Worm (Caenorhabditis elegans): ENCODE data around the gene gur-4.

The gur-4 gene

DNA sequence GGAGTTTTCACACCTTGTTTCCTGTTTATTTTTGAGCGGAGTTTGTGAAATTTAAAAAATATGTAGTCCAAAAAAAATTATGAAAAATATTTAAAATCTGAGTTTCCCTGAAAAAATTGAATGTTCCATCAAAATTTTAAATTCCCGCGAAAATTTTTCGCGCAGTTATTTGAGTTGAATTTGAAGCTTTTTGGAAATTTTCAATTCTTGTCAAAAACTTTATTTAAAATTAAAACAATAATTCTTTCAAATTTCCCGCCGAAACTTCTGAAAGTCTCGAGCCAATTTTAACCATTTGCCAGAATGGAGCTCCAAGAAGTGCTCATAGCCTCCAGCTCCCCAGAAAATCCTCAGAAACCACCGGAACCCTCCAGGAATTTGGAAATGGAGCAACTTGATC lies at the start of gene gur-4:
TSS of gene gur-4 (plus strand) at position 301 of the 400 bp plus-strand sequence.
- TF ChIP-seq dao-5 (tag; optimal IDR thresholded peaks at IDR 0.05): no peak
- no peak for TF ChIP-seq W03F9.2 (tag; optimal IDR thresholded peaks at IDR 0.05)
- TF ChIP-seq him-1 (tag; optimal IDR thresholded peaks at IDR 0.05): no peak

DNA sequence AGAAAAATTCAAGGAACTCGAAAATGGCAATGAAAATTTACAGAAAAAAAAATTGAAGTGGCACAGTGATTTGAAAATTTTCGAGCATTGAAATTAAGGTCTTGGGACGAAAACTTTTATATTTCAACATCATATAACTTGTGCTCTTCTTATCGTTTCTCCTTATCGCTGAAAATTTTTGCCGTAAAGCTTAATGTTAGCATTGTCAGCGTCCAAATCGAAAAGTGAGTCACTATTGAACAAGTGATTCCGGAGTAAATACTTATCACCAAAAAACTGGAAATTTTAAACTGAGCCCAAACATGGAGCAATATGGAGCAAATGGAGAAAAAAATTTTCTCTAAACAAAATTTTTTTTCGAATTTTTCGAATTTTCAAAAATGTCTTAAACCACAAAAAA lies 48.9 kb upstream of the gur-4 start:
- TF ChIP-seq dao-5 (tag; optimal IDR thresholded peaks at IDR 0.05) (no peak), him-1 (tag; optimal IDR thresholded peaks at IDR 0.05) (no peak), W03F9.2 (tag; optimal IDR thresholded peaks at IDR 0.05) (no peak)

ce11 chrII:14059767-14060166 lies 44.8 kb upstream of the gur-4 start, which contains the start of gene rpb-11:
TSS of gene rpb-11 (plus strand) at chrII:14060085.
- TF ChIP-seq him-1 (tag; optimal IDR thresholded peaks at IDR 0.05) (peak; percentile 39), dao-5 (tag; optimal IDR thresholded peaks at IDR 0.05) (no peak), W03F9.2 (tag; optimal IDR thresholded peaks at IDR 0.05) (peak; percentile 93)

DNA sequence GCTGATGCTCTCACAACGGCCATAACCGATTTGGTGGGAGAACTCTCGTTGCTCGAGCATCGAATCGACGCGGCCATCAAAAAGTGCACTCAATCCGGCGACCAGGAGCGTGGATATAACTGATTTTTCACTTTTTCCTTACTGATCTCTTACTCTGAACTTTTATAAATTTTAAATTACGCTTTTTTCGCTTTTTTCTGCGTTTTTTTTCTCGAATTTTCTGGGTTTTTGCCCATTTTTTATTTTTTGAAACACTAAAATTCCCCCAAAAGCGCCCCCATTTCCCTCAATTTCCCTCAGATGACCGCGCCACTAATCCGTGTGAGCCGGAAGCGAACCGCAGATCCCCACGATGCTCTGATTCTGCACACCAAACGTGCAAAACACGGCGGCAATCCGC lies 44.1 kb upstream of the gur-4 start, which contains the start of gene W01G7.4:
TSS of gene W01G7.4 (plus strand) at position 301 of the 400 bp plus-strand sequence.
- TF ChIP-seq dao-5 (tag; optimal IDR thresholded peaks at IDR 0.05): no peak
- no peak for TF ChIP-seq him-1 (tag; optimal IDR thresholded peaks at IDR 0.05)
- no peak for TF ChIP-seq W03F9.2 (tag; optimal IDR thresholded peaks at IDR 0.05)

DNA sequence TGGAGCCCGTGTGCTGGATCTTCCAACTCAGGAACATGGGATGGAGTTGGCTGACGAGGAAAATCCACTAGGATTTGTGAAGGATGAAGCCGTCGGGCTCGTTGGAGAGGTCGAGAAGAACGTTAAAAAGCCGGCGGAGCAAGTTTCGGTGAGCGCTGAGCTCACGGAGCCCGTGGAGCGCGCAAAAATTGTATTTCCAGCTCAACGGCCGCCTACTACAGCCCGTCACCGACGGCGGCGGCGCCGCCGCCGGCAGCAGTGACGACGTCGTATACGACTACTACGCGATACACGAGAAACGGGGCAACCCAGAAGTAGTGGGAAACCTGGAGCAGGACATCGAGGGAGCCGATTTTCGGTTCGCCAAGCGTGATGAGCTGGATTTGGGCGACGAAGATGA lies 43.7 kb upstream of the gur-4 start:
- no peak for TF ChIP-seq W03F9.2 (tag; optimal IDR thresholded peaks at IDR 0.05)
- TF ChIP-seq dao-5 (tag; optimal IDR thresholded peaks at IDR 0.05): no peak
- no peak for TF ChIP-seq him-1 (tag; optimal IDR thresholded peaks at IDR 0.05)

DNA sequence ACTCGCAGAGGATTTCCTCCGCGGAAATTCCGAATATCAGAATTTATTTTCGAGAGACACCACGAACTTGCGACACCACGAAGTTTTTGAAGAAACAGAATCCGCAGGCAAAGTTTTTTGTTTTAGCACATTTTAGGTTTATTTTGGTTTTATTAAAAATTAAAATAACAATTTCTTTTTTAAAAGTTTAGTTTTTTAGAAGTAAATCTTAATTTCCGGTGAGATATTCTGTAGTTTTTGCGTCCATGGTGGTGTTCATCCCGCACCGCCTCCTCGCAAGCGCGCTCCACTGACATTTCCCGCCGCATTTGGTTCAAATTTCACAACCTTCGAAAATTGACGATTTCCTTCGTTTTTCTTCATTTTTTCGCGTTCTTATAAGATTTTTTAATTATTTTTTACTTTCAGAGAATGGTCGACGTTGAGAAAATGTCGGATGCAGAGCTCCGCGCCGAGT lies 41.5 kb upstream of the gur-4 start, which contains the start of gene lem-2:
TSS of gene lem-2 (plus strand) at position 407 of the 457 bp plus-strand sequence.
- TF ChIP-seq dao-5 (tag; optimal IDR thresholded peaks at IDR 0.05) (no peak), him-1 (tag; optimal IDR thresholded peaks at IDR 0.05) (peak; percentile 25), W03F9.2 (tag; optimal IDR thresholded peaks at IDR 0.05) (peak; percentile 73)

DNA sequence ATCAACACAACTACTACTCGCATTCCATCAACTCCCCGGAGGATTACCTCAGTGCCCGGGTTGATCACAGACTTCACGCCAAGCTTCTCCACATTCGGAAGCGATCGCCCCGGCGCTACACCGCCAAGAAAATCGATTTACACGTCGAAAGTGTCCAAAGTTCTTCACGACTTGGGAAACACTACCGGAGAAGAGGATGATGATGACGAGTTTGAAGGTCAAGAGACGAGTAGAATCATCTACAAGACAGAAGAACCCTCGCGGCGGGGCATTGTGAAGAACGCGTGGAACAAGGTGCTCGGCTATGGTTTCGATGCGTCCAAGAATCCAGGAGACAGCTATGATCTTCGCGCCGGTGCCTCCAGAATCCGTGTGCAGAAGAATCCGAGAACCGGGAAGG lies 40.5 kb upstream of the gur-4 start:
- TF ChIP-seq W03F9.2 (tag; optimal IDR thresholded peaks at IDR 0.05): no peak
- no peak for TF ChIP-seq dao-5 (tag; optimal IDR thresholded peaks at IDR 0.05)
- no peak for TF ChIP-seq him-1 (tag; optimal IDR thresholded peaks at IDR 0.05)

DNA sequence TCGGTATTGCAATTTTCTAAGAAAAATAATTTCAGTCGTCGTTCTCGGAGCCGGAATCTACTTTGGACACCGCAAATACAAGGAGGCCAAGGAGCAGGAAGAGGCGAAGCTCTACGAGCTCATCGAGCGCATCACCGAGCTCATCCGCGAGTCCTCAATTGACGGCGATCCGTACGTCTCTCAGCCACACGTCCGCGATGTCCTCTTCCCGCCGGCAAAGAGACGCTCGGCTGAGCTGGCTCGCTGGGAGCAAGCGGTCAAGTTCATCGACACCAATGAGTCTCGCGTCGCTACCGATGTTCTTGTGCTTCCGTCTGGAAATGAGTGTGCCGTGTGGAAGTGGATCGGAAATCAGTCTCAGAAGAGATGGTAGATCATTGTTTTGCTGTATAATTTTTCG lies 39.1 kb upstream of the gur-4 start:
- TF ChIP-seq dao-5 (tag; optimal IDR thresholded peaks at IDR 0.05): no peak
- TF ChIP-seq W03F9.2 (tag; optimal IDR thresholded peaks at IDR 0.05): no peak
- no peak for TF ChIP-seq him-1 (tag; optimal IDR thresholded peaks at IDR 0.05)

ce11 chrII:14068607-14069006 lies 36.0 kb upstream of the gur-4 start, which contains the start of gene xrn-1:
TSS of gene xrn-1 (plus strand) at chrII:14068907.
- TF ChIP-seq dao-5 (tag; optimal IDR thresholded peaks at IDR 0.05) (no peak), him-1 (tag; optimal IDR thresholded peaks at IDR 0.05) (no peak), W03F9.2 (tag; optimal IDR thresholded peaks at IDR 0.05) (no peak)

DNA sequence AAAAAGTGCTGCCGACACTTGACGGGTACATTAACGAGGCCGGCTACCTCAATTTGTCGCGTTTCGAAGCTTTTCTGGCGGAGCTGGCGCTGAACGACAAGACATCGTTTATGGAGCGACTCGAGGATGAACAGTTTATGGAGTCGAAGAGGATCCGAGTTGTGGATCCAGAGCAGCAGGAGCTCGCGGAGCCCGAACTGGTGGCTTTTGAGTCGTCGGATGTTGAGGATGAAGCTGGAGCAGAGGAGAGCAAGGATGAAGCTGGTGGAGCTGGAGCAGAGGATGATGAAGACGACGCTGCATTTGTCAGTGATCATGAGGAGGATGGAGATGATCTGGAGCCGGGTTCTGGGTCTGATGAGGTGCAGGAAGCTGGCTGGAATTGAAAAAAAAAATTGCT lies 29.7 kb upstream of the gur-4 start:
- no peak for TF ChIP-seq him-1 (tag; optimal IDR thresholded peaks at IDR 0.05)
- no peak for TF ChIP-seq dao-5 (tag; optimal IDR thresholded peaks at IDR 0.05)
- TF ChIP-seq W03F9.2 (tag; optimal IDR thresholded peaks at IDR 0.05): no peak

ce11 chrII:14077823-14078222 lies 26.7 kb upstream of the gur-4 start:
- TF ChIP-seq him-1 (tag; optimal IDR thresholded peaks at IDR 0.05) (no peak), W03F9.2 (tag; optimal IDR thresholded peaks at IDR 0.05) (no peak), dao-5 (tag; optimal IDR thresholded peaks at IDR 0.05) (no peak)

ce11 chrII:14086931-14087330 lies 17.6 kb upstream of the gur-4 start:
- TF ChIP-seq dao-5 (tag; optimal IDR thresholded peaks at IDR 0.05) (no peak), him-1 (tag; optimal IDR thresholded peaks at IDR 0.05) (no peak), W03F9.2 (tag; optimal IDR thresholded peaks at IDR 0.05) (no peak)

- TF ChIP-seq him-1 (tag; optimal IDR thresholded peaks at IDR 0.05) (no peak), W03F9.2 (tag; optimal IDR thresholded peaks at IDR 0.05) (no peak), dao-5 (tag; optimal IDR thresholded peaks at IDR 0.05) (no peak)
These were observed 14.7 kb upstream of the gur-4 start for ce11 chrII:14089796-14090372.

DNA sequence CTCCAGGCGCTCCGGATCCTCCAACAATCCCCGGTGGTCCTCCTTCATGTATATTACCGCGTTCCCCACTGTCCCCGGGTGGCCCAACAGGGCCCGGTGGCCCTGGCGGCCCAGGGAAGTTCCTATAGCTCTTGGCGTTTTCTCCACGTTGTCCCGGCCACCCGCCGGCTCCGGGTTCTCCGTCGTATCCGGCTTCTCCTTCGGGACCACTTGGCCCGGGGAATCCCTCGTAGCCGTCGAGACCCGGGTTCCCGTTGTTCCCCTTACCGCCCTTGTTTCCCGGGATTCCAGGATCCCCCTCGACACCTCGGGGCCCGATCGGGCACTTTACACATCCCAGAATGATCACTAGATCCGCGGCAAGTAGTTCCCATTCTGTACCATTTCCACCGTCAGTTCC lies 13.4 kb upstream of the gur-4 start:
- TF ChIP-seq him-1 (tag; optimal IDR thresholded peaks at IDR 0.05): no peak

DNA sequence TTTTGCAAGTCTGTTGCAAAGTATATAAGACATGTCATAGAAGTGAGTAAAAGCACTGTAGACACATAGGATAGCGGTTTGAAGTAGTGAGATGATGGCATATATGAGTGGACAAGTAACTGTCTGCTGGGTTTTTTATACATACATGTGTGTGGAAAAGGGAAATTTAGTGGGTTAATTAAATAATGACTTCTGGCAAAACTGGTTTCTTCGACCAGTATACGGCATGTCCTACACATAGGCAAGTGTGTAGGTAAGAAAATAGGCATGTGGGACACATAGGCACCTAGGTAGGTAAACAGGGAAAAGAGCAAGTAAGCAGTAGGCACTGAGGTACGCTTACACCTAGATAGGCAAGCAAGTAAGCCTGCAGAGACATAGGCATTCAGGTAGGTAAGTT lies 10.0 kb upstream of the gur-4 start, which contains the start of gene col-87:
TSS of gene col-87 (minus strand) at position 101 of the 400 bp plus-strand sequence.
- TF ChIP-seq dao-5 (tag; optimal IDR thresholded peaks at IDR 0.05): no peak
- TF ChIP-seq W03F9.2 (tag; optimal IDR thresholded peaks at IDR 0.05): no peak
- no peak for TF ChIP-seq him-1 (tag; optimal IDR thresholded peaks at IDR 0.05)

All from whole organism, L4/young adult.